Worm (Caenorhabditis elegans) whole organism, late embryonic: Measurements from ENCODE around the gene ZK686.3.
A peak's percentile ranks its signal among the peaks of the same experiment; 100 is the strongest.

ENCODE experiments used
- C38D4.7 ChIP-seq: fragments of 200-800 bp; sonication (Bioruptor generic); optimal IDR thresholded peaks from 2 replicates; lab custom pipeline; 2018; ENCODE audit warnings: mild to moderate bottlenecking, missing genetic modification characterization, moderate library complexity, missing compliant biosample characterization
- K02D7.2 ChIP-seq: sonication (generic microtip); optimal IDR thresholded peaks from 2 replicates; lab custom pipeline; 2017; ENCODE audit warnings: mild to moderate bottlenecking, missing genetic modification characterization, missing compliant biosample characterization
- K09A11.1 ChIP-seq: sonication (generic microtip); optimal IDR thresholded peaks from 2 replicates; lab custom pipeline; 2017; ENCODE audit warnings: antibody characterized with exemption, mild to moderate bottlenecking, missing genetic modification characterization, missing compliant biosample characterization; ENCODE audit not compliant: insufficient read depth
- ama-1 ChIP-seq: fragments of 150-350 bp; optimal IDR thresholded peaks from 2 replicates; lab custom pipeline; 2014
- ceh-19 ChIP-seq: fragments of 200-800 bp; sonication (Bioruptor generic); optimal IDR thresholded peaks from 2 replicates; lab custom pipeline; 2018; ENCODE audit warnings: mild to moderate bottlenecking, missing genetic modification characterization, missing compliant biosample characterization
- ceh-2 ChIP-seq: sonication (generic microtip); optimal IDR thresholded peaks from 2 replicates; lab custom pipeline; 2016; ENCODE audit warnings: missing genotype, missing genetic modification characterization, missing compliant biosample characterization
- ceh-34 ChIP-seq: sonication (generic microtip); optimal IDR thresholded peaks from 2 replicates; lab custom pipeline; 2016; ENCODE audit warnings: mild to moderate bottlenecking, missing genetic modification characterization, missing compliant biosample characterization
- ceh-45 ChIP-seq: fragments of 200-800 bp; sonication (Bioruptor generic); IDR thresholded peaks from 2 replicates; pipeline ENCODE4 v1.3.6; 2022; ENCODE audit warnings: missing genetic modification reagents, missing genetic modification characterization, missing compliant biosample characterization
- dve-1 ChIP-seq: sonication (generic microtip); optimal IDR thresholded peaks from 2 replicates; lab custom pipeline; 2017; ENCODE audit warnings: antibody characterized with exemption, mild to moderate bottlenecking, missing genetic modification characterization, missing compliant biosample characterization
- elt-2 ChIP-seq: sonication (generic microtip); optimal IDR thresholded peaks from 2 replicates; lab custom pipeline; 2016; ENCODE audit warnings: missing genetic modification reagents, missing genetic modification characterization, missing compliant biosample characterization
- ets-4 ChIP-seq: sonication (generic microtip); optimal IDR thresholded peaks from 2 replicates; lab custom pipeline; 2016; ENCODE audit warnings: missing genetic modification characterization, missing compliant biosample characterization
- eyg-1 ChIP-seq: sonication (generic microtip); optimal IDR thresholded peaks from 2 replicates; lab custom pipeline; 2016; ENCODE audit warnings: missing genotype, missing genetic modification characterization, missing compliant biosample characterization
- fax-1 ChIP-seq: sonication (generic microtip); optimal IDR thresholded peaks from 2 replicates; lab custom pipeline; 2016; ENCODE audit warnings: missing genotype, missing genetic modification characterization, missing compliant biosample characterization
- fkh-10 ChIP-seq: fragments of 150-350 bp; optimal IDR thresholded peaks from 2 replicates; lab custom pipeline; 2014; ENCODE audit warnings: missing biosample characterization, missing genetic modification reagents, missing genetic modification characterization
- gmeb-2 ChIP-seq: sonication (generic microtip); optimal IDR thresholded peaks from 2 replicates; lab custom pipeline; 2016; ENCODE audit warnings: missing genetic modification characterization, inconsistent platforms, missing compliant biosample characterization
- hlh-13 ChIP-seq: fragments of 200-800 bp; sonication (Bioruptor generic); optimal IDR thresholded peaks from 2 replicates; lab custom pipeline; 2018; ENCODE audit warnings: mild to moderate bottlenecking, missing genetic modification characterization, missing compliant biosample characterization
- mec-3 ChIP-seq: sonication (generic microtip); optimal IDR thresholded peaks from 2 replicates; lab custom pipeline; 2016; ENCODE audit warnings: borderline replicate concordance, missing genetic modification characterization, missing compliant biosample characterization
- nfya-1 ChIP-seq: sonication (generic microtip); optimal IDR thresholded peaks from 2 replicates; lab custom pipeline; 2017; ENCODE audit warnings: missing genetic modification characterization, mild to moderate bottlenecking, missing compliant biosample characterization, antibody characterized with exemption, moderate library complexity
- npax-4 ChIP-seq: sonication (generic microtip); optimal IDR thresholded peaks from 2 replicates; lab custom pipeline; 2016; ENCODE audit warnings: missing genetic modification characterization, missing compliant biosample characterization
- odd-2 ChIP-seq: sonication (generic microtip); optimal IDR thresholded peaks from 2 replicates; lab custom pipeline; 2017; ENCODE audit warnings: antibody characterized with exemption, mild to moderate bottlenecking, missing genetic modification characterization, missing compliant biosample characterization
- pag-3 ChIP-seq: sonication (generic microtip); optimal IDR thresholded peaks from 2 replicates; lab custom pipeline; 2016; ENCODE audit warnings: missing compliant biosample characterization, missing genetic modification characterization, borderline replicate concordance
- pat-9 ChIP-seq: fragments of 200-800 bp; sonication (Bioruptor generic); optimal IDR thresholded peaks from 2 replicates; lab custom pipeline; 2018; ENCODE audit warnings: mild to moderate bottlenecking, missing genetic modification characterization, moderate library complexity, missing compliant biosample characterization
- pax-1 ChIP-seq: fragments of 150-350 bp; optimal IDR thresholded peaks from 2 replicates; lab custom pipeline; 2014; ENCODE audit warnings: missing biosample characterization, missing genetic modification characterization
- pha-4 ChIP-seq: fragments of 150-350 bp; optimal IDR thresholded peaks from 2 replicates; lab custom pipeline; 2018; ENCODE audit warnings: missing biosample characterization, missing genetic modification reagents, missing genetic modification characterization
- pros-1 ChIP-seq: fragments of 150-350 bp; optimal IDR thresholded peaks from 2 replicates; lab custom pipeline; 2014; ENCODE audit warnings: missing biosample characterization, missing genetic modification reagents, missing genetic modification characterization
- rnt-1 ChIP-seq: sonication (generic microtip); optimal IDR thresholded peaks from 2 replicates; lab custom pipeline; 2016; ENCODE audit warnings: missing genetic modification characterization, missing compliant biosample characterization
- sdc-2 ChIP-seq: sonication (generic microtip); optimal IDR thresholded peaks from 2 replicates; lab custom pipeline; 2016; ENCODE audit warnings: missing genotype, missing genetic modification characterization, missing compliant biosample characterization
- syd-9 ChIP-seq: sonication (generic microtip); optimal IDR thresholded peaks from 2 replicates; lab custom pipeline; 2016; ENCODE audit warnings: mild to moderate bottlenecking, missing genetic modification characterization, moderate library complexity, missing compliant biosample characterization
- tbx-7 ChIP-seq: sonication (generic microtip); optimal IDR thresholded peaks from 2 replicates; lab custom pipeline; 2016; ENCODE audit warnings: missing genotype, missing genetic modification characterization, missing compliant biosample characterization
- ttx-3 ChIP-seq: sonication (generic microtip); optimal IDR thresholded peaks from 2 replicates; lab custom pipeline; 2016; ENCODE audit warnings: missing genetic modification reagents, missing genetic modification characterization, missing compliant biosample characterization
- unc-3 ChIP-seq, 2 experiments: fragments of 200-800 bp in 1 of 2; sonication (Bioruptor generic) in 1 of 2; sonication (generic microtip) in 1 of 2; conservative IDR thresholded peaks in 1 of 2; optimal IDR thresholded peaks in 1 of 2; 2 replicates each; pipeline versions ENCODE4 v1.3.6 to Lab custom; 2016 to 2022; ENCODE audit warnings: missing compliant biosample characterization in 2 of 2, missing genetic modification characterization in 2 of 2, missing genetic modification reagents in 1 of 2
- unc-55 ChIP-seq: sonication (generic microtip); optimal IDR thresholded peaks from 2 replicates; lab custom pipeline; 2017; ENCODE audit warnings: missing biosample characterization, missing genetic modification reagents, missing genetic modification characterization
- unc-86 ChIP-seq: sonication (generic microtip); optimal IDR thresholded peaks from 2 replicates; lab custom pipeline; 2016; ENCODE audit warnings: missing genetic modification characterization, missing compliant biosample characterization
- zip-5 ChIP-seq: sonication (generic microtip); optimal IDR thresholded peaks from 2 replicates; lab custom pipeline; 2016; ENCODE audit warnings: missing genetic modification characterization, missing compliant biosample characterization
- ztf-16 ChIP-seq: sonication (generic microtip); optimal IDR thresholded peaks from 2 replicates; lab custom pipeline; 2017; ENCODE audit warnings: missing genetic modification characterization, missing compliant biosample characterization

The ZK686.3 gene

ce11 chrIII:7805253-7805652, 36.4 kb upstream of the ZK686.3 start:
- TF ChIP-seq pha-4 (tag; lab: Kevin White, UChicago) (no peak), pros-1 (no peak), rnt-1 (tag; lab: Kevin White, UChicago) (no peak), unc-55 (GFP tag; lab: Kevin White, UChicago) (no peak), C38D4.7 (no peak), eyg-1 (no peak), fax-1 (no peak), ttx-3 (no peak), ceh-34 (tag; lab: Kevin White, UChicago) (no peak)

DNA sequence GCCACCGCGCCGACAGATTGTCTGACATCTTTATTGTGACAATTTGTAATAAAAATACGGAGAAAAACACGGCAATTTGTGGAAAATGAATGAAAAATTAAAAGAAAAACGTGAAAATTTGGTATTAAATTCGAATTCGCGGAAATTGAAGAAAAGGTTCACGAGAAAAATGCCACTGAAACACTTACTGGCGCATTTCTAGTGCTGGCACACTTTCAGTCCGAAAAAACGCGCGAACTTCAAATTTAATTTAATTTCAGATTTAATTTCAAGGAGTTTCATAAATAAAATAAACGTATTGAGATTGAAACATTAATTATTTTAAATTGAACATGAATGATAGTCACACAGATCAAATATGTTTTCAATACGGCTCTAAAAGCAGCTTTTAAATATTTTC, 26.4 kb upstream of the ZK686.3 start, which contains the start of gene cyk-7:
Gene cyk-7, minus strand, starts transcription at position 99 of the 400 bp plus-strand sequence.
- TF ChIP-seq unc-3 (GFP tag; conservative IDR thresholded peaks at IDR 0.05; lab: Robert Waterston, UW) (no peak), unc-3 (tag; optimal IDR thresholded peaks at IDR 0.05; lab: Kevin White, UChicago) (no peak), npax-4 (tag; lab: Kevin White, UChicago) (no peak), hlh-13 (GFP tag; lab: Kevin White, UChicago) (no peak), zip-5 (no peak), pha-4 (tag; lab: Kevin White, UChicago) (no peak), K09A11.1 (tag; lab: Kevin White, UChicago) (no peak), ceh-45 (GFP tag; lab: Robert Waterston, UW) (no peak), ama-1 (lab: Kevin White, UChicago) (no peak), elt-2 (no peak), pax-1 (tag; lab: Kevin White, UChicago) (no peak), ztf-16 (tag; lab: Kevin White, UChicago) (no peak), fkh-10 (GFP tag; lab: Kevin White, UChicago) (no peak), fax-1 (no peak), pat-9 (tag; lab: Kevin White, UChicago) (no peak), dve-1 (tag; lab: Kevin White, UChicago) (no peak), pros-1 (no peak), K02D7.2 (tag; lab: Kevin White, UChicago) (no peak), tbx-7 (no peak), ceh-19 (GFP tag; lab: Kevin White, UChicago) (no peak)
- TF ChIP-seq, all 69 proteins: peak for 0

DNA sequence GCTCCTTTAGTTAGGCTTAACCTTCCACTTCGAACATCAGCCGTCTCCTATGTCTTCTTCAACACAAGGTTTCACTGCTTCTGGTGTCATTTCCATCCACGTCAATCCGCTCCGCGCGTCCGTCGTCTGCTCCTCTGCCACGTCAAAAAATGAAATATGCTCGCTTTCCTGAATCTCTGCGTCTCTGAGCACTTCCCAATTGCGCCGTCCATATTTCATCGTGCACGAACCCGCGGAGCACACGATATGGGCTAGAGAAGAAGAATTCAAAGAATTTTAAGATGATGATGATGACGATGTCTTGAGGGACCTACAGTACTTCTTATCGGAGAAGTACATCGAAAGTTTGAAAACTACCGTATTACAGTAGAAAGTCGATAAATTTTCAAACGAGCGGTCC, 24.1 kb upstream of the ZK686.3 start:
- TF ChIP-seq unc-86 (no peak), odd-2 (tag; lab: Kevin White, UChicago) (no peak)
- TF ChIP-seq, all 69 proteins: peak for 0

DNA sequence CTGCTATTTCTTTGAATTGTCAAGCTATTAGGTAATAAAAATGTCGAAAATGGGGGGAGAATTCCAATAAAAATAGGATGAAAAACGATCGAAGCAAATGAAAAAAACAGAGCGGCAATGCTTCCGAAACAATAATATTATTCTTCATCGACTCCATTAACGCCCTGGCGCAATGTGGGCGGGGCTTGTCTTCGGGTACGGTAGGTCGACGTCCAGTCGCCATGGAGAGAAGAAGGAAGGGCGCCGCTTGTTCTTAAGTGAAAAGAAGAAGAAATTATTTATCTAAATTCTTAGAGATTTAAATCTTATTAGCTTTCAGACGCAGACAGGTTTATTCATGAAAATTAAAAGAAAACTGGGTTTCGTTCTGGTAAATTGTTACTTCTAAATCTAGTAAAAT, 23.3 kb upstream of the ZK686.3 start:
- TF ChIP-seq gmeb-2 = no peak
- no peak for TF ChIP-seq pag-3 (tag; lab: Kevin White, UChicago)
- no peak for TF ChIP-seq ets-4 (tag; lab: Kevin White, UChicago)
- no peak for TF ChIP-seq mec-3 (tag; lab: Kevin White, UChicago)
- TF ChIP-seq hlh-13 (GFP tag; lab: Kevin White, UChicago) = no peak
- no peak for TF ChIP-seq syd-9 (tag; lab: Kevin White, UChicago)
- TF ChIP-seq nfya-1 (tag; lab: Kevin White, UChicago) = peak; percentile 67
- no peak for TF ChIP-seq ceh-2 (tag; lab: Kevin White, UChicago)

DNA sequence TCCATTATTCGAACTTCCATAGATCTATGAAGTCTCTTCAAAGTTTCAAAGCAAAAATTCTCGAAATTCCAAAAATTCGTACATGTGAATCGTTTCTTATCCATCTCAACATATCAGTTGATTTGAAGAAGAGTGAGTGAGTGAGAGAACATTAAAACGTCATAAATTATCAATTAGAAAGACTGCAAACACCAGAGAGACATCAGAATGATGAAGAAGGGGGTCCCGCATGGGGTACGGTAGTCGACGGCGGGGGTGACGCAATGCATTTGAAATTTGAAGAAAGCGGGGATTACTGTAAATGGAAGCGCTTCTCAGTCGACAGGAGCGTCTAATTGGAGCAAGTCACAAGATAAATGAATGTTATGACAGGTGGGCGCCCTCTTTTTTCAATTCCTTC, 21.7 kb upstream of the ZK686.3 start:
- TF ChIP-seq sdc-2 (tag; lab: Kevin White, UChicago) (no peak), nfya-1 (tag; lab: Kevin White, UChicago) (peak; percentile 27)
